Fruit fly (Drosophila melanogaster) whole organism, embryonic: ENCODE data around the gene Lamtor4.

Source experiments
- ATbp ChIP-seq: fragments of 200-800 bp; sonication (Bioruptor generic); optimal IDR thresholded peaks from 2 replicates; lab custom pipeline; 2017; ENCODE audit warnings: missing biosample characterization, mild to moderate bottlenecking, missing genetic modification characterization, missing genetic modification reagents
- Awh ChIP-seq: fragments of 200-800 bp; sonication (Bioruptor generic); IDR thresholded peaks from 2 replicates; pipeline ENCODE4, ENCODE4 v1.3.6; 2022; ENCODE audit warnings: missing biosample characterization, missing genetic modification characterization
- CG10267 ChIP-seq: fragments of 200-800 bp; sonication (Bioruptor generic); optimal IDR thresholded peaks from 2 replicates; lab custom pipeline; 2018; ENCODE audit warnings: missing biosample characterization, mild to moderate bottlenecking, missing genetic modification characterization, moderate library complexity
- CG10979 ChIP-seq: fragments of 200-800 bp; sonication (Bioruptor generic); optimal IDR thresholded peaks from 2 replicates; lab custom pipeline; 2018; ENCODE audit warnings: missing biosample characterization, mild to moderate bottlenecking, missing genetic modification characterization, moderate library complexity
- CG11093 ChIP-seq: fragments of 200-800 bp; sonication (Bioruptor generic); IDR thresholded peaks from 3 replicates; pipeline ENCODE4 v1.3.6; 2022; ENCODE audit warnings: missing biosample characterization, missing genetic modification characterization
- CG11247 ChIP-seq: fragments of 200-800 bp; sonication (Bioruptor generic); IDR thresholded peaks from 2 replicates; pipeline ENCODE4 v1.3.6; 2022; ENCODE audit warnings: missing biosample characterization, missing genetic modification characterization
- CG11456 ChIP-seq: fragments of 200-800 bp; sonication (Bioruptor generic); IDR thresholded peaks from 3 replicates; pipeline ENCODE4 v1.3.6; 2022; ENCODE audit warnings: missing biosample characterization, missing genetic modification characterization
- CG12299 ChIP-seq: fragments of 200-800 bp; sonication (Bioruptor generic); optimal IDR thresholded peaks from 2 replicates; lab custom pipeline; 2018; ENCODE audit warnings: missing biosample characterization, mild to moderate bottlenecking, missing genetic modification characterization
- CG15696 ChIP-seq: fragments of 200-800 bp; sonication (Bioruptor generic); optimal IDR thresholded peaks from 2 replicates; lab custom pipeline; 2019; ENCODE audit warnings: missing biosample characterization, mild to moderate bottlenecking, missing genetic modification characterization, moderate library complexity
- CG18262 ChIP-seq: fragments of 200-800 bp; optimal IDR thresholded peaks from 3 replicates; lab custom pipeline; 2019; ENCODE audit warnings: missing biosample characterization, mild to moderate bottlenecking, missing genetic modification characterization, moderate library complexity
- CG30403 ChIP-seq: fragments of 200-800 bp; sonication (Bioruptor generic); optimal IDR thresholded peaks from 3 replicates; lab custom pipeline; 2016; ENCODE audit warnings: missing biosample characterization, missing genetic modification characterization
- CG31365 ChIP-seq: fragments of 200-800 bp; sonication (Bioruptor generic); optimal IDR thresholded peaks from 2 replicates; lab custom pipeline; 2018; ENCODE audit warnings: missing biosample characterization, mild to moderate bottlenecking, missing genetic modification characterization
- CG4424 ChIP-seq: fragments of 200-800 bp; sonication (Bioruptor generic); optimal IDR thresholded peaks from 3 replicates; lab custom pipeline; 2016; ENCODE audit warnings: missing biosample characterization, missing genetic modification characterization
- CG4854 ChIP-seq: fragments of 200-800 bp; sonication (Bioruptor generic); optimal IDR thresholded peaks from 2 replicates; lab custom pipeline; 2016; ENCODE audit warnings: missing biosample characterization, missing genetic modification characterization, inconsistent platforms
- CG5245 ChIP-seq: fragments of 200-800 bp; sonication (Bioruptor generic); optimal IDR thresholded peaks from 3 replicates; lab custom pipeline; 2016; ENCODE audit warnings: missing biosample characterization, missing genetic modification characterization
- CG6175 ChIP-seq: fragments of 200-800 bp; sonication (Bioruptor generic); IDR thresholded peaks from 3 replicates; pipeline ENCODE4 v1.3.6; 2022; ENCODE audit warnings: missing biosample characterization, missing genetic modification characterization
- CG6689 ChIP-seq: fragments of 200-800 bp; sonication (Bioruptor generic); IDR thresholded peaks from 2 replicates; pipeline ENCODE4 v1.3.6; 2022; ENCODE audit warnings: missing biosample characterization, missing genetic modification characterization
- CG7357 ChIP-seq: fragments of 200-800 bp; sonication (Bioruptor generic); IDR thresholded peaks from 3 replicates; pipeline ENCODE4 v1.3.6; 2022; ENCODE audit warnings: missing biosample characterization, missing genetic modification characterization
- CG8281 ChIP-seq: fragments of 200-800 bp; sonication (Bioruptor generic); optimal IDR thresholded peaks from 2 replicates; lab custom pipeline; 2018; ENCODE audit warnings: missing biosample characterization, mild to moderate bottlenecking, missing genetic modification characterization, moderate library complexity
- D19A ChIP-seq: fragments of 200-800 bp; optimal IDR thresholded peaks from 3 replicates; lab custom pipeline; 2019; ENCODE audit warnings: missing biosample characterization, mild to moderate bottlenecking, missing genetic modification characterization, moderate library complexity
- Dip2 ChIP-seq: fragments of 200-800 bp; sonication (Bioruptor generic); IDR thresholded peaks from 2 replicates; pipeline ENCODE4 v1.3.6; 2022; ENCODE audit warnings: missing biosample characterization, missing genetic modification characterization
- Elba2 ChIP-seq: fragments of 200-800 bp; sonication (Bioruptor generic); optimal IDR thresholded peaks from 3 replicates; lab custom pipeline; 2016; ENCODE audit warnings: missing biosample characterization, missing genetic modification characterization
- HLH3B ChIP-seq: fragments of 200-800 bp; sonication (Bioruptor generic); IDR thresholded peaks from 2 replicates; pipeline ENCODE4 v1.3.6; 2022; ENCODE audit warnings: missing biosample characterization, missing genetic modification characterization
- Hsf ChIP-seq: fragments of 200-800 bp; sonication (Bioruptor generic); optimal IDR thresholded peaks from 3 replicates; lab custom pipeline; 2016; ENCODE audit warnings: missing biosample characterization, missing genetic modification characterization
- MBD-R2 ChIP-seq: fragments of 200-800 bp; sonication (Bioruptor generic); IDR thresholded peaks from 2 replicates; pipeline ENCODE4 v1.3.6; 2022; ENCODE audit warnings: missing biosample characterization, missing genetic modification characterization
- NFAT ChIP-seq: fragments of 200-800 bp; sonication (Bioruptor generic); IDR thresholded peaks from 2 replicates; pipeline ENCODE4 v1.3.6; 2022; ENCODE audit warnings: missing biosample characterization, missing genetic modification characterization
- Oli ChIP-seq: fragments of 200-800 bp; sonication (Bioruptor generic); optimal IDR thresholded peaks from 2 replicates; lab custom pipeline; 2018; ENCODE audit warnings: missing biosample characterization, mild to moderate bottlenecking, missing genetic modification characterization, moderate library complexity
- Rfx ChIP-seq: fragments of 200-800 bp; sonication (Bioruptor generic); IDR thresholded peaks from 2 replicates; pipeline ENCODE4 v1.3.6; 2022; ENCODE audit warnings: missing biosample characterization, missing genetic modification characterization
- Six4 ChIP-seq: fragments of 200-800 bp; sonication (Bioruptor generic); optimal IDR thresholded peaks from 2 replicates; lab custom pipeline; 2016; ENCODE audit warnings: missing biosample characterization, missing genetic modification characterization
- Sry-δ ChIP-seq: fragments of 200-800 bp; sonication (Bioruptor generic); optimal IDR thresholded peaks from 2 replicates; lab custom pipeline; 2016; ENCODE audit warnings: missing biosample characterization, missing genetic modification characterization
- TFAM ChIP-seq: fragments of 200-800 bp; sonication (Bioruptor generic); optimal IDR thresholded peaks from 2 replicates; lab custom pipeline; 2017; ENCODE audit warnings: missing biosample characterization, missing genetic modification characterization, inconsistent platforms
- Xrp1 ChIP-seq: fragments of 200-800 bp; sonication (Bioruptor generic); IDR thresholded peaks from 2 replicates; pipeline ENCODE4 v1.3.6; 2022; ENCODE audit warnings: missing biosample characterization, missing genetic modification characterization
- ato ChIP-seq: fragments of 200-800 bp; sonication (Bioruptor generic); IDR thresholded peaks from 2 replicates; pipeline ENCODE4 v1.3.6; 2022; ENCODE audit warnings: missing biosample characterization, missing genetic modification characterization; ENCODE audit not compliant: partially characterized antibody
- dmrt11E ChIP-seq: fragments of 200-800 bp; sonication (Bioruptor generic); optimal IDR thresholded peaks from 3 replicates; lab custom pipeline; 2018; ENCODE audit warnings: missing biosample characterization, mild to moderate bottlenecking, missing genetic modification characterization, moderate library complexity
- hkb ChIP-seq, 2 experiments: fragments of 200-800 bp in 1 of 2; fragments of >200 bp in 1 of 2; sonication (Bioruptor generic) in 1 of 2; IDR thresholded peaks in 1 of 2; optimal IDR thresholded peaks in 1 of 2; 2 replicates each; pipeline versions ENCODE4 v1.3.6 to Lab custom; 2017 to 2022; ENCODE audit warnings: missing biosample characterization in 1 of 2, missing genetic modification characterization in 1 of 2
- kay ChIP-seq: fragments of 200-800 bp; sonication (Bioruptor generic); optimal IDR thresholded peaks from 2 replicates; lab custom pipeline; 2016; ENCODE audit warnings: missing biosample characterization, missing genetic modification characterization
- mirr ChIP-seq: fragments of 200-800 bp; sonication (Bioruptor generic); optimal IDR thresholded peaks from 3 replicates; lab custom pipeline; 2018; ENCODE audit warnings: missing biosample characterization, mild to moderate bottlenecking, missing genetic modification characterization
- nerfin-2 ChIP-seq: fragments of 200-800 bp; sonication (Bioruptor generic); IDR thresholded peaks from 2 replicates; pipeline ENCODE4 v1.3.6; 2022; ENCODE audit warnings: missing biosample characterization, missing genetic modification characterization; ENCODE audit not compliant: partially characterized antibody
- odd ChIP-seq: fragments of 200-800 bp; sonication (Bioruptor generic); optimal IDR thresholded peaks from 2 replicates; lab custom pipeline; 2017; ENCODE audit warnings: missing biosample characterization, mild to moderate bottlenecking, missing genetic modification characterization
- phol ChIP-seq: fragments of 200-800 bp; sonication (Bioruptor generic); optimal IDR thresholded peaks from 3 replicates; lab custom pipeline; 2018; ENCODE audit warnings: missing biosample characterization, mild to moderate bottlenecking, missing genetic modification characterization, moderate library complexity
- prd ChIP-seq, 3 experiments: fragments of >200 bp in 2 of 3; fragments of 200-800 bp in 1 of 3; sonication (Bioruptor generic) in 1 of 3; optimal IDR thresholded peaks in 2 of 3; IDR thresholded peaks in 1 of 3; 2 replicates in 2 of 3; 3 replicates in 1 of 3; pipeline versions ENCODE4 v1.3.6 to Lab custom; 2017 to 2022; ENCODE audit warnings: missing biosample characterization in 1 of 3, missing genetic modification characterization in 1 of 3
- row ChIP-seq: fragments of 200-800 bp; sonication (Bioruptor generic); IDR thresholded peaks from 3 replicates; pipeline ENCODE4 v1.3.6; 2022; ENCODE audit warnings: missing biosample characterization, missing genetic modification characterization
- run ChIP-seq: fragments of 200-800 bp; sonication (Bioruptor generic); optimal IDR thresholded peaks from 3 replicates; lab custom pipeline; 2018; ENCODE audit warnings: missing biosample characterization, mild to moderate bottlenecking, missing genetic modification characterization
- sens ChIP-seq: fragments of 200-800 bp; sonication (Bioruptor generic); peaks from one replicate; lab custom pipeline; 2016; ENCODE audit warnings: missing biosample characterization, missing genetic modification characterization
- sisA ChIP-seq: fragments of 200-800 bp; sonication (Bioruptor generic); IDR thresholded peaks from 2 replicates; pipeline ENCODE4 v1.3.6; 2022; ENCODE audit warnings: missing biosample characterization, missing genetic modification characterization
- tna ChIP-seq: fragments of 200-800 bp; sonication (Bioruptor generic); IDR thresholded peaks from 2 replicates; pipeline ENCODE4 v1.3.6; 2022; ENCODE audit warnings: missing biosample characterization, missing genetic modification characterization; ENCODE audit not compliant: partially characterized antibody
- tx ChIP-seq: fragments of 200-800 bp; sonication (Bioruptor generic); optimal IDR thresholded peaks from 2 replicates; lab custom pipeline; 2016; ENCODE audit warnings: missing biosample characterization, missing genetic modification characterization
- z ChIP-seq: fragments of 200-800 bp; sonication (Bioruptor generic); IDR thresholded peaks from 3 replicates; pipeline ENCODE4 v1.3.6; 2022; ENCODE audit warnings: missing biosample characterization, missing genetic modification characterization

The Lamtor4 gene

dm6 chr3L:3878734-3879310 is 17.9 kb upstream of the Lamtor4 start (continued):
- no peak for TF ChIP-seq CG11093 (GFP tag; lab: Robert Waterston, UW)

- TF ChIP-seq HLH3B (GFP tag; lab: Robert Waterston, UW) (0 out of 2 replicates have a peak, but pooled peaks have one; percentile 9), Hsf (GFP tag; lab: Kevin White, UChicago) (peak; percentile 5), Rfx (GFP tag; lab: Robert Waterston, UW) (no peak), CG6689 (GFP tag; lab: Robert Waterston, UW) (no peak), CG6175 (GFP tag; lab: Robert Waterston, UW) (no peak), phol (peak; percentile 40), CG7357 (GFP tag; lab: Robert Waterston, UW) (no peak), ato (GFP tag; lab: Robert Waterston, UW) (no peak), mirr (GFP tag; lab: Kevin White, UChicago) (no peak), tx (GFP tag; lab: Kevin White, UChicago) (no peak), Awh (GFP tag; lab: Robert Waterston, UW) (no peak), CG10979 (tag; lab: Kevin White, UChicago) (peak; percentile 56), nerfin-2 (no peak), kay (GFP tag; lab: Kevin White, UChicago) (no peak), D19A (no peak), CG11456 (no peak), hkb (optimal IDR thresholded peaks at IDR 0.05; lab: Kevin White, UChicago) (no peak), hkb (GFP tag; IDR thresholded peaks at IDR 0.05; lab: Robert Waterston, UW) (no peak), CG11247 (no peak), CG31365 (tag; lab: Kevin White, UChicago) (no peak), Elba2 (no peak), NFAT (no peak), ATbp (GFP tag; lab: Kevin White, UChicago) (no peak), run (tag; lab: Kevin White, UChicago) (no peak), CG10267 (tag; lab: Kevin White, UChicago) (peak; percentile 36), row (GFP tag; lab: Robert Waterston, UW) (0 out of 3 replicates have a peak, but pooled peaks have one; percentile 15), CG18262 (tag; lab: Kevin White, UChicago) (peak; percentile 10), CG4424 (GFP tag; lab: Kevin White, UChicago) (no peak), odd (GFP tag; lab: Kevin White, UChicago) (no peak), z (GFP tag; lab: Robert Waterston, UW) (no peak), dmrt11E (tag; lab: Kevin White, UChicago) (peak; percentile 72), Xrp1 (GFP tag; lab: Robert Waterston, UW) (peak; percentile 49; the same call in 1 of the 2 replicates), sisA (GFP tag; lab: Robert Waterston, UW) (no peak), CG30403 (no peak), TFAM (no peak), CG4854 (GFP tag; lab: Kevin White, UChicago) (no peak), Six4 (GFP tag; lab: Kevin White, UChicago) (peak; percentile 8), Oli (peak; percentile 26), CG15696 (tag; lab: Kevin White, UChicago) (peak; percentile 17), Dip2 (GFP tag; lab: Robert Waterston, UW) (no peak), Sry-δ (no peak), CG8281 (no peak), CG5245 (GFP tag; lab: Kevin White, UChicago) (peak; percentile 18), prd (optimal IDR thresholded peaks at IDR 0.05; lab: Kevin White, UChicago) (no peak), prd (GFP tag; IDR thresholded peaks at IDR 0.05; lab: Robert Waterston, UW) (peak; percentile 38; the same call in 1 of the 3 replicates), MBD-R2 (GFP tag; lab: Robert Waterston, UW) (no peak), CG12299 (no peak), tna (GFP tag; lab: Robert Waterston, UW) (no peak), sens (GFP tag; lab: Kevin White, UChicago) (peak; percentile 75)
Observed at dm6 chr3L:3882046-3882445, 14.7 kb upstream of the Lamtor4 start.
